Fruit fly (Drosophila melanogaster): Measurements from ENCODE around the gene Pus1.

DNA sequence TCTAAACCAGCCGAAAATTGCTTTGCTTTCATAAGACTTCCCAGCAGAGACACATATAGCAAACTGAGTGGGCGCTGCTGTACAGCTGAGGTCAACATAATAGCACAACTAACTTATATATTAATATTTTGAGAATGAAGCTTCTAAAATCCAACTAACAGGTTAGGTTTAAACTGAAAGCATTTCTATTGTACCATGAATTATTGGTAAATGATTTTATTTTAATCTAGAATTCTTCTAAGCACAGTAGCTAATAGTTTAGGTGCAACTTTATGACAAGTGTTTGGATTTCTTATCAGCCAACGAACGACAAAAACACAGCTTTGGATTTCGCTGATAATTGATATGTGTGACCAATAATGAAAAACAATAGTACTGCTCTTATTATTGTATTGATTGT, 37.4 kb downstream of the Pus1 start:
- no peak for TF ChIP-seq CG8478 (optimal IDR thresholded peaks at IDR 0.05)
- TF ChIP-seq CTCF (optimal IDR thresholded peaks at IDR 0.05), result no peak
